Worm (Caenorhabditis elegans): Measurements from ENCODE around the gene lron-15.

The lron-15 gene

DNA sequence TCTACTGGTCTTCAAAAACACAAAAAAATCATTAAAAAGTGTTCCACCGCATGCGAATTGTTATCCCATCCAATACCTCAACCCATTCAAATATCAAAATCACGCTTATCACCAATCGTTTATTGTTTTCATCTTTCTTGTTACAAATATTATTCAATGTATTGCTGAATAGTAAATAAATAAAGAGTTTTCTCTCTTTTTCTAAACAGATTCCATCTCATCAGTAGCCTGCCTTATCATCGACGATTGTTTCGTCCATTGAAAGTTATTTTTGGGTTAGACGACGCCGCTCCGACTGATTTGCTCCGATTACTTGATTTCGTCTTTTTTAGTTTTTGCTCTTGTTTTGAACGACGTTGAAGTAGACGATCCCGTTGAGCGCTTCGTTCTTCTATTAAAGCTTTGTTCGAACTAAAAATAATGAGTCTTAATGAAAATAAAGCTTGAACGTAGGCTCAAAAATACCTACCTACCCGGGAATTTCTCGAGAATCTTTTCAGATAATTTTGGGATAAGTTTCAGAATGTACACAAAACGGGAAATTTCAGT lies 18.5 kb downstream of the lron-15 start:
- peak; percentile 52 for TF ChIP-seq nhr-102 (tag; optimal IDR thresholded peaks at IDR 0.05)
- TF ChIP-seq D1046.2 (GFP tag; IDR thresholded peaks at IDR 0.05), result no peak
- peak in 1 of 2 experiments; percentile 10 for TF ChIP-seq unc-62 (GFP tag; optimal IDR thresholded peaks at IDR 0.05 in 1 of 2)
- no peak for TF ChIP-seq unc-62 (tag; optimal IDR thresholded peaks at IDR 0.05)
- no peak for TF ChIP-seq dmd-6 (GFP tag; IDR thresholded peaks at IDR 0.05)
- TF ChIP-seq lin-38 (GFP tag; IDR thresholded peaks at IDR 0.05), result peak; percentile 34; the same call in 1 of the 2 replicates
- TF ChIP-seq ceh-44 (GFP tag; IDR thresholded peaks at IDR 0.05), result no peak
- TF ChIP-seq dve-1 (tag; optimal IDR thresholded peaks at IDR 0.05; ENCODE audit: insufficient read depth), result peak; percentile 7
- no peak for TF ChIP-seq daf-16 (GFP tag; optimal IDR thresholded peaks at IDR 0.05)
- TF ChIP-seq daf-16 (tag; optimal IDR thresholded peaks at IDR 0.05), result peak; percentile 91

DNA sequence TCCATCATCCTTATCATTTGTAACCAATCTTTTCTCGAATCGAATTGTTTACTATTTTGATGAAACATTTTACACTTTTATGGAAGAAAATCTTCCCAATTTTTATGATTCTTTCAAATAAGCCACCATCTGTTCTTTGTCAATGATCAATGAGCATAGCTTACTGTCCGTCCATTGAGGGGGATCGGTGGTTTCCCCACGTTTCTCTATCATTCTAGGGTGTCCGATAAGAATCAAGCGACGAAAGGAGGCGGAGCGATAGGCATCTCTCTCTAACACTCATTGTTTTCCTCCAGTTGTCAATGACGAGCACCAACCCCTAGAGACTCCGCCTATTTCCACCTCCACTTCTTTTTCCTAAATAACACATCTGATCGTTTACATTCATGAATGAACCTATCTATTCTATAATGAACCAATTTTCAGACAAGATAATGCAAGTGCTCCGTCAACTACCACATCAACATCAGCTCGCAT lies 20.2 kb downstream of the lron-15 start, which contains the start of gene C56E6.2:
Gene C56E6.2, plus strand, starts transcription at position 427 of the 477 bp plus-strand sequence.
- TF ChIP-seq dmd-6 (GFP tag; IDR thresholded peaks at IDR 0.05), result 0 out of 2 replicates have a peak, but pooled peaks have one; percentile 32
- TF ChIP-seq hlh-11 (tag; optimal IDR thresholded peaks at IDR 0.05), result peak; percentile 67
- peak; percentile 21 for TF ChIP-seq dve-1 (tag; optimal IDR thresholded peaks at IDR 0.05; ENCODE audit: insufficient read depth)
- no peak for TF ChIP-seq daf-16 (GFP tag; optimal IDR thresholded peaks at IDR 0.05)
- peak; percentile 72 for TF ChIP-seq daf-16 (tag; optimal IDR thresholded peaks at IDR 0.05)
- TF ChIP-seq lsy-2 (tag; optimal IDR thresholded peaks at IDR 0.05), result no peak

DNA sequence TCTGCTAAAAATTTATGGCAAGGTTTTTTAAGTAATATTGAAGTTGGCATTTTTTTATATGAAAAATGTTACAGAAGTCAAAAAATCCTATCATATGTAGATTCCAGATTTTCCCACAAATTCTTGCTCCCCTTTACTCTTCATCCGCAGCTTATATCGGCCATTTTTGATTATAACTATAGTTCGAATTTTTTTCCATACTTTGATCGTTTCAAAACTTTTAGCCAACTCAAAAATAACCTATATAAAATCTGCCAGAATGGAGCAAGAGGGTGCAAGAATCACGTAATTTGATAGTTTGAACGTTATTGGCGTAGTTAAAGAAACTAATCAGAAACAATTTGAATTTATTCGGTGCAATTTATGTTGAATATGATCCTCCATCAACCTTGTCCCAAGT lies 20.8 kb downstream of the lron-15 start:
- no peak for TF ChIP-seq hlh-30 (tag; optimal IDR thresholded peaks at IDR 0.05; ENCODE audit: insufficient read depth)
- no peak for TF ChIP-seq dmd-9 (GFP tag; IDR thresholded peaks at IDR 0.05)
- no peak for TF ChIP-seq dve-1 (tag; optimal IDR thresholded peaks at IDR 0.05; ENCODE audit: insufficient read depth)
- no peak for TF ChIP-seq snpc-4 (tag; optimal IDR thresholded peaks at IDR 0.05)
- TF ChIP-seq zfp-3 (GFP tag; conservative IDR thresholded peaks at IDR 0.05), result 0 out of 2 replicates have a peak, but pooled peaks have one; percentile 7
- TF ChIP-seq F26F4.8 (GFP tag; conservative IDR thresholded peaks at IDR 0.05), result no peak
- TF ChIP-seq egl-43 (GFP tag; IDR thresholded peaks at IDR 0.05), result no peak
- TF ChIP-seq aha-1 (tag), result peak; percentile 91

DNA sequence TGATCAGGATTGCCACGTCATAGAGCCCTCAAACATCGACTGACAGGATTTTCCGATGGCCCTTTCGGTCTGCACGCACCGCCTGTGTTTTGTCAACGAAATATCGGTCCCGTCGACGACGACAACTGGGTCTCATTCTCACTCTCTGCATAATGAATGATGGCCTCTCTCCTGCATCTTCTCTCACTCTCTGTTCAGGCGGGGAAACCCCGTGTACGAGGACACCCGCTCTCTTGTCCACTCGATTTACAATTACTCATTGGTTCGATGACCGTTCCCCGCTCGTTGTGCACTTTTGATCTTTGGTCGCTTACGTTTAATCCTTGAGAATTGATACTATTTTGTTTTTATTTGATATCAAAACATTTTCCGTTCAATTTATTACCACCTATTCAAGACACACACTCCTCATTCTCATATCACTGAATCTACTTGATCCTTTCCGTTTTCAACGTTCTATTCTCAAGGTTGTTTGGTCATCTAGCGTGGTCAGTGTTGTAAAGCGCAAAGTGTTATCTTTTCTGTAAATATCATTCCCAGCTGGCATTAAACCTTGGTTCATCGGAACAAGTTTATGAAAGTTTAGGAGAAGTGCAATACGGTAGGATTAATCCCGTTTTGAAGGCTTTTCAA lies 22.0 kb downstream of the lron-15 start:
- peak in 1 of 2 experiments; percentile 11 for TF ChIP-seq mdl-1 (tag; optimal IDR thresholded peaks at IDR 0.05)
- TF ChIP-seq T26A8.4 (GFP tag; IDR thresholded peaks at IDR 0.05), result no peak
- peak; percentile 29 for TF ChIP-seq nhr-28 (tag; optimal IDR thresholded peaks at IDR 0.05)
- TF ChIP-seq hlh-11 (tag; optimal IDR thresholded peaks at IDR 0.05), result peak; percentile 28
- TF ChIP-seq unc-62 (GFP tag; optimal IDR thresholded peaks at IDR 0.05 in 1 of 2), result peak in 1 of 2 experiments; percentile 88
- TF ChIP-seq unc-62 (tag; optimal IDR thresholded peaks at IDR 0.05), result no peak
- TF ChIP-seq cey-2 (tag; optimal IDR thresholded peaks at IDR 0.05; ENCODE audit: borderline replicate concordance, insufficient read depth), result no peak
- no peak for TF ChIP-seq attf-4 (tag; optimal IDR thresholded peaks at IDR 0.05)
- peak; percentile 3 for TF ChIP-seq mxl-3 (GFP tag; optimal IDR thresholded peaks at IDR 0.05)
- TF ChIP-seq dve-1 (tag; optimal IDR thresholded peaks at IDR 0.05; ENCODE audit: insufficient read depth), result peak; percentile 21
- no peak for TF ChIP-seq daf-16 (GFP tag; optimal IDR thresholded peaks at IDR 0.05)
- TF ChIP-seq daf-16 (tag; optimal IDR thresholded peaks at IDR 0.05), result peak; percentile 32
- TF ChIP-seq skn-1 (tag; optimal IDR thresholded peaks at IDR 0.05), result no peak
- no peak for TF ChIP-seq spr-1 (tag; optimal IDR thresholded peaks at IDR 0.05)
- peak; percentile 97 for TF ChIP-seq aha-1 (tag)
- no peak for TF ChIP-seq tra-1 (GFP tag; IDR thresholded peaks at IDR 0.05)
- TF ChIP-seq F44E2.7 (GFP tag; IDR thresholded peaks at IDR 0.05), result no peak
- 0 out of 2 replicates have a peak, but pooled peaks have one; percentile 5 for TF ChIP-seq dmd-6 (GFP tag; IDR thresholded peaks at IDR 0.05)
- no peak for TF ChIP-seq lim-7 (GFP tag; IDR thresholded peaks at IDR 0.05)

DNA sequence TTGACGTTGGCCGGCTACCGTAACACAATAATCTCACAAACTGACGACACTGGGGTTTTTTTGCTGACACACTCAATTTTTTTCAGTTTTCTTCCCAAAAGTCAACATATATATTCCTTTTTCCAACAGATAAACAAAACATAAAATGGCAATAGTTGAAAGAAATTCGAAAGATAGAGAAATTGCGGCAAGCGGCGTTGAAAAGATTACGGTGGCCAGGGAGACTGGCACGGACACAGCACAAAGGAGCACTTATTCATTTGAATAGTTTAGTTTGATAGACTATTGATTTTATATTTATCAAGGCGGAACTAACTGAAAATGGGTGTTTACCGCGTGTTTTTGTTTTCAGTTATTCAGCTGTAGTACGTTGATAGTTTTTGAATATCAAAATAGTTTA lies 23.4 kb downstream of the lron-15 start, which contains the start of gene toe-2:
Gene toe-2, minus strand, starts transcription at position 70 of the 400 bp plus-strand sequence.
- peak; percentile 18 for TF ChIP-seq dve-1 (tag; optimal IDR thresholded peaks at IDR 0.05; ENCODE audit: insufficient read depth)
- TF ChIP-seq hlh-11 (tag; optimal IDR thresholded peaks at IDR 0.05), result peak; percentile 37
- no peak for TF ChIP-seq zfp-3 (GFP tag; conservative IDR thresholded peaks at IDR 0.05)
- TF ChIP-seq T20F7.1 (GFP tag; optimal IDR thresholded peaks at IDR 0.05), result no peak
- no peak for TF ChIP-seq daf-16 (GFP tag; optimal IDR thresholded peaks at IDR 0.05)
- peak; percentile 88 for TF ChIP-seq daf-16 (tag; optimal IDR thresholded peaks at IDR 0.05)
